Fruit fly (Drosophila melanogaster): Measurements from ENCODE around the gene Prosalpha2.

Gene Prosalpha2

DNA sequence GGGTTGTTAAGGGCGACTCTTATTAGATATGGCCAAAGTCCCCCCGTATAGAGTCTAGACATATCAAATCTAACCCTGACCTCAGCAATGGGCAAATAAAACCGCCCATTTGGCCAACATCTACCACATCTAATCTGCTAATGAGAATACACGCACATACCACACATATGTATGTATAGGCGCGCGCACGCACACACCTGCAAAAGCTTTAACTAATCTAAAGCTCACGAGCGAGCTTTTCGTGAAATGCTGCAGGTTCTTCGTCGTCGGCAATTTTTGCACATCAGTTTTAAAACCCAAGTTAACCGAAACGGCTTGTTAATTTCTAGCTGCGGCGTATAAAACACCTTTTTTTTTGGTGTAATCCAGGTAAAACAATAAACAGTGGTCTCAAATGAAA lies 12.6 kb downstream of the Prosalpha2 start (continued):
- TF ChIP-seq cato (GFP tag; optimal IDR thresholded peaks at IDR 0.05; ENCODE audit: borderline replicate concordance): no peak
- TF ChIP-seq MTF-1 (GFP tag; optimal IDR thresholded peaks at IDR 0.05; ENCODE audit: borderline replicate concordance): no peak
- no peak for TF ChIP-seq CG12071 (GFP tag; optimal IDR thresholded peaks at IDR 0.05)
- TF ChIP-seq schlank (tag; optimal IDR thresholded peaks at IDR 0.05): no peak
- peak; percentile 63 for TF ChIP-seq CG34376 (GFP tag; optimal IDR thresholded peaks at IDR 0.05)
- TF ChIP-seq Ets97D (GFP tag; optimal IDR thresholded peaks at IDR 0.05): no peak
- TF ChIP-seq unc-4 (GFP tag; IDR thresholded peaks at IDR 0.05; ENCODE audit: partially characterized antibody): peak; percentile 18; the same call in 1 of the 2 replicates
- no peak for TF ChIP-seq sob (GFP tag; IDR thresholded peaks at IDR 0.05)
- TF ChIP-seq sug (tag; optimal IDR thresholded peaks at IDR 0.05): peak; percentile 20
- no peak for TF ChIP-seq dati (GFP tag; IDR thresholded peaks at IDR 0.05)
- TF ChIP-seq zf30C (GFP tag; optimal IDR thresholded peaks at IDR 0.05): no peak
- no peak for TF ChIP-seq CG10959 (GFP tag; IDR thresholded peaks at IDR 0.05)
- TF ChIP-seq tio (GFP tag; optimal IDR thresholded peaks at IDR 0.05): no peak
- peak; percentile 20; the same call in 1 of the 2 replicates for TF ChIP-seq Bgb (GFP tag; IDR thresholded peaks at IDR 0.05; ENCODE audit: partially characterized antibody)
- TF ChIP-seq fd64A (GFP tag; optimal IDR thresholded peaks at IDR 0.05): no peak
- TF ChIP-seq en (GFP tag; optimal IDR thresholded peaks at IDR 0.05): no peak
- no peak for TF ChIP-seq CG17186 (GFP tag; optimal IDR thresholded peaks at IDR 0.05)
- TF ChIP-seq chn (GFP tag; optimal IDR thresholded peaks at IDR 0.05): no peak
- no peak for TF ChIP-seq h (optimal IDR thresholded peaks at IDR 0.05)
- no peak for TF ChIP-seq peb (GFP tag; IDR thresholded peaks at IDR 0.05)
- TF ChIP-seq CG5953 (GFP tag; IDR thresholded peaks at IDR 0.05): no peak
- no peak for TF ChIP-seq CoRest (tag; optimal IDR thresholded peaks at IDR 0.05)
- no peak for TF ChIP-seq odd (GFP tag; optimal IDR thresholded peaks at IDR 0.05)
- TF ChIP-seq chm (GFP tag; IDR thresholded peaks at IDR 0.05): no peak
- TF ChIP-seq abd-A (tag; optimal IDR thresholded peaks at IDR 0.05): peak; percentile 48
- TF ChIP-seq HLH4C (GFP tag; IDR thresholded peaks at IDR 0.05; ENCODE audit: partially characterized antibody): 0 out of 3 replicates have a peak, but pooled peaks have one; percentile 19
- TF ChIP-seq GATAe (GFP tag; conservative IDR thresholded peaks at IDR 0.05): 0 out of 2 replicates have a peak, but pooled peaks have one; percentile 29
- TF ChIP-seq ato (GFP tag; IDR thresholded peaks at IDR 0.05; ENCODE audit: partially characterized antibody): no peak
- TF ChIP-seq bsh (GFP tag; optimal IDR thresholded peaks at IDR 0.05): no peak
- no peak for TF ChIP-seq YL-1 (GFP tag; optimal IDR thresholded peaks at IDR 0.05)
- TF ChIP-seq Deaf1 (tag; optimal IDR thresholded peaks at IDR 0.05): peak; percentile 60
- TF ChIP-seq crp (GFP tag; optimal IDR thresholded peaks at IDR 0.05): no peak
- TF ChIP-seq Fer3 (tag; optimal IDR thresholded peaks at IDR 0.05): no peak
- TF ChIP-seq br (optimal IDR thresholded peaks at IDR 0.05): no peak
- TF ChIP-seq CG4820 (GFP tag; optimal IDR thresholded peaks at IDR 0.05): no peak
- TF ChIP-seq Ada2b (GFP tag; IDR thresholded peaks at IDR 0.05): no peak
- TF ChIP-seq CG3065 (GFP tag; optimal IDR thresholded peaks at IDR 0.05): no peak
- no peak for TF ChIP-seq CG10654 (GFP tag; optimal IDR thresholded peaks at IDR 0.05)
- TF ChIP-seq Gug (GFP tag; IDR thresholded peaks at IDR 0.05): no peak
- TF ChIP-seq pfk (GFP tag; optimal IDR thresholded peaks at IDR 0.05): no peak
- TF ChIP-seq disco-r (GFP tag; optimal IDR thresholded peaks at IDR 0.05): no peak
- no peak for TF ChIP-seq D19A (tag; optimal IDR thresholded peaks at IDR 0.05)
- no peak for TF ChIP-seq kni (GFP tag; optimal IDR thresholded peaks at IDR 0.05)
- TF ChIP-seq Dll (GFP tag; IDR thresholded peaks at IDR 0.05; ENCODE audit: partially characterized antibody): no peak
- no peak for TF ChIP-seq dm (GFP tag; optimal IDR thresholded peaks at IDR 0.05)
- no peak for TF ChIP-seq aop (GFP tag; IDR thresholded peaks at IDR 0.05)
- TF ChIP-seq fu2 (GFP tag; optimal IDR thresholded peaks at IDR 0.05): no peak
- TF ChIP-seq CG3726 (GFP tag; IDR thresholded peaks at IDR 0.05): no peak
- no peak for TF ChIP-seq ems (GFP tag; optimal IDR thresholded peaks at IDR 0.05)
- TF ChIP-seq H2.0 (GFP tag; IDR thresholded peaks at IDR 0.05): no peak
- TF ChIP-seq Rfx (GFP tag; IDR thresholded peaks at IDR 0.05): no peak
- TF ChIP-seq CG2129 (GFP tag; IDR thresholded peaks at IDR 0.05; ENCODE audit: partially characterized antibody): no peak

All from whole organism, embryonic.